Fruit fly (Drosophila melanogaster) whole organism, pupa: Measurements from ENCODE around the gene Uba5.

Experiments used
- CG34367 ChIP-seq: fragments of 200-800 bp; sonication (Bioruptor generic); optimal IDR thresholded peaks from 2 replicates; lab custom pipeline; 2018; ENCODE audit warnings: missing biosample characterization, mild to moderate bottlenecking, missing genetic modification characterization
- CG8301 ChIP-seq: fragments of 200-800 bp; sonication (Bioruptor generic); optimal IDR thresholded peaks from 2 replicates; lab custom pipeline; 2018; ENCODE audit warnings: missing biosample characterization, mild to moderate bottlenecking, missing genetic modification characterization
- Snoo ChIP-seq: fragments of 200-800 bp; sonication (Bioruptor generic); optimal IDR thresholded peaks from 3 replicates; lab custom pipeline; 2017; ENCODE audit warnings: missing biosample characterization, mild to moderate bottlenecking, missing genetic modification characterization, inconsistent platforms

DNA sequence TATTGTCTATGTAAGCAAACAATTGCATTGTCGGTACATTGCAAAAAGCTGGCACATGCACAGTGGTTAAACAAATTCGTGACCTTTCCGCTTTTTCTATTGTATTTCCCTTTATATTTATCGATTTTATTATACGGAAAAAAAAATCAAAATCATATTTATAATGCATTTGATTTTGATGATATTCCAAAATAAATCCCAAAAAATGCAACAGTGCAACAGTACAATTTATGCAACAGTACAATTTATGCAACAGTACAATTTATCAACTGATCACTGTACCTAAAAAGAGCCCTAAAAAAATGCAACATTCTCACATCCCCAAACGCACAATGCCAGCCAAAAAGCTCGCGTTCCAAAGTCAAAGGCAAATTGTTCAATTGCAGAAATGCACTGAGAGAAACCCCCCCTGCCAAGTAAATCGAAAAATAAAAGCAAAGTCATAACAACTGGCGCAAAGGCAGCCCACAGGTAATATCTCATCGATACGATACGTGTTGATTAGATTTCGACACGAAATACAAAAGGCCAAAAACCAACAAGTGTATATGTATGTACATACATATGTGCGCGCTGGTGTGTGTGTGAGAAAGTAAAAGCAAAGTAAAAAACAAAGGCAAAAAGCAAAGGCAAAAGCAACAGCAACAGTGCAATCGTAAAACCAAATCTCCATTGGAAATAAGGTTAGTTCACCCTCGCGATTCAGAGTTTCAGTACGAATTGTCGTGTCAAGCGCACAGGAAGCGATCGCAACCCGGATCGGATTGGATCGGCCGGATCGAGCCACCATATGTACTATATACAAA, 41.3 kb upstream of the Uba5 start, which contains the start of gene Sk1:
- no peak for TF ChIP-seq CG8301
- TF ChIP-seq Snoo (tag; lab: Kevin White, UChicago): peak; percentile 19
- no peak for TF ChIP-seq CG34367 (tag; lab: Kevin White, UChicago)
